Worm (Caenorhabditis elegans) whole organism, L2 larva: ENCODE results near the gene F44G4.6.

ENCODE experiments used
- C34F6.9 ChIP-seq: fragments of 150-350 bp; optimal IDR thresholded peaks from 2 replicates; lab custom pipeline; 2014; ENCODE audit warnings: missing biosample characterization, missing genetic modification characterization
- Y55F3AM.14 ChIP-seq: fragments of 200-800 bp; sonication (Bioruptor generic); optimal IDR thresholded peaks from 2 replicates; lab custom pipeline; 2018; ENCODE audit warnings: mild to moderate bottlenecking, missing genetic modification characterization, missing compliant biosample characterization
- ZK546.5 ChIP-seq: sonication (generic microtip); optimal IDR thresholded peaks from 2 replicates; lab custom pipeline; 2017; ENCODE audit warnings: missing biosample characterization, missing genetic modification characterization
- alr-1 ChIP-seq: fragments of 150-350 bp; optimal IDR thresholded peaks from 2 replicates; lab custom pipeline; 2014; ENCODE audit warnings: missing biosample characterization, missing genetic modification characterization
- aly-2 ChIP-seq: fragments of 150-350 bp; optimal IDR thresholded peaks from 2 replicates; lab custom pipeline; 2014; ENCODE audit warnings: missing biosample characterization, missing genetic modification characterization
- ama-1 ChIP-seq: fragments of 150-350 bp; optimal IDR thresholded peaks from 2 replicates; lab custom pipeline; 2018; ENCODE audit warnings: inconsistent platforms
- blmp-1 ChIP-seq: sonication (generic microtip); optimal IDR thresholded peaks from 2 replicates; lab custom pipeline; 2017; ENCODE audit warnings: missing genetic modification characterization, mild to moderate bottlenecking, missing compliant biosample characterization, antibody characterized with exemption, moderate library complexity; ENCODE audit not compliant: insufficient read depth
- ceh-16 ChIP-seq: fragments of 150-350 bp; optimal IDR thresholded peaks from 2 replicates; lab custom pipeline; 2014; ENCODE audit warnings: missing biosample characterization, missing genetic modification characterization
- crh-2 ChIP-seq: sonication (generic microtip); optimal IDR thresholded peaks from 2 replicates; lab custom pipeline; 2017; ENCODE audit warnings: missing biosample characterization, missing genetic modification characterization
- egl-27 ChIP-seq: sonication (generic microtip); optimal IDR thresholded peaks from 3 replicates; lab custom pipeline; 2017; ENCODE audit warnings: missing biosample characterization, missing genetic modification reagents, missing genetic modification characterization
- elt-1 ChIP-seq: fragments of 150-350 bp; optimal IDR thresholded peaks from 2 replicates; lab custom pipeline; 2014; ENCODE audit warnings: missing biosample characterization, missing genetic modification characterization
- elt-3 ChIP-seq: sonication (generic microtip); optimal IDR thresholded peaks from 2 replicates; lab custom pipeline; 2017; ENCODE audit warnings: missing biosample characterization, missing genetic modification characterization
- fos-1 ChIP-seq: fragments of 150-350 bp; optimal IDR thresholded peaks from 2 replicates; lab custom pipeline; 2014; ENCODE audit warnings: missing biosample characterization, missing genetic modification characterization
- gmeb-1 ChIP-seq: fragments of 150-350 bp; optimal IDR thresholded peaks from 2 replicates; lab custom pipeline; 2014; ENCODE audit warnings: missing biosample characterization, missing genetic modification characterization
- lin-11 ChIP-seq: fragments of 150-350 bp; sonication (generic microtip); optimal IDR thresholded peaks from 2 replicates; lab custom pipeline; 2014; ENCODE audit warnings: missing biosample characterization, missing genetic modification characterization, inconsistent platforms, mixed read lengths
- lin-13 ChIP-seq: fragments of 150-350 bp; optimal IDR thresholded peaks from 2 replicates; lab custom pipeline; 2014; ENCODE audit warnings: missing biosample characterization, missing genetic modification reagents, missing genetic modification characterization
- lin-39 ChIP-seq: fragments of 150-350 bp; optimal IDR thresholded peaks from 2 replicates; lab custom pipeline; 2014; ENCODE audit warnings: missing biosample characterization, missing genetic modification reagents, missing genetic modification characterization
- lsy-2 ChIP-seq, 2 experiments: fragments of 150-350 bp in 1 of 2; sonication (generic microtip) in 1 of 2; optimal IDR thresholded peaks; 2 replicates each; lab custom pipeline; 2014 to 2017; ENCODE audit warnings: missing biosample characterization in 2 of 2, missing genetic modification characterization in 2 of 2
- mab-5 ChIP-seq: fragments of 150-350 bp; optimal IDR thresholded peaks from 2 replicates; lab custom pipeline; 2014; ENCODE audit warnings: missing biosample characterization, missing genetic modification characterization
- mbf-1 ChIP-seq: sonication (generic microtip); optimal IDR thresholded peaks from 2 replicates; lab custom pipeline; 2017; ENCODE audit warnings: missing biosample characterization, missing genetic modification characterization
- mdl-1 ChIP-seq, 2 experiments: fragments of 150-350 bp in 1 of 2; sonication (generic microtip) in 1 of 2; optimal IDR thresholded peaks; 2 replicates each; lab custom pipeline; 2017; ENCODE audit warnings: missing biosample characterization in 2 of 2, missing genetic modification characterization in 2 of 2
- nhr-10 ChIP-seq: sonication (generic microtip); optimal IDR thresholded peaks from 2 replicates; lab custom pipeline; 2017; ENCODE audit warnings: missing biosample characterization, missing genetic modification characterization
- nhr-11 ChIP-seq: fragments of 150-350 bp; optimal IDR thresholded peaks from 2 replicates; lab custom pipeline; 2014; ENCODE audit warnings: missing biosample characterization, missing genetic modification characterization
- nhr-12 ChIP-seq: fragments of 150-350 bp; optimal IDR thresholded peaks from 2 replicates; lab custom pipeline; 2014; ENCODE audit warnings: missing biosample characterization, missing genetic modification characterization
- nhr-129 ChIP-seq: fragments of 150-350 bp; optimal IDR thresholded peaks from 2 replicates; lab custom pipeline; 2014; ENCODE audit warnings: missing biosample characterization, missing genetic modification characterization
- nhr-21 ChIP-seq: fragments of 150-350 bp; optimal IDR thresholded peaks from 2 replicates; lab custom pipeline; 2014; ENCODE audit warnings: missing biosample characterization, missing genetic modification characterization
- nhr-23 ChIP-seq: fragments of 150-350 bp; optimal IDR thresholded peaks from 2 replicates; lab custom pipeline; 2014; ENCODE audit warnings: missing biosample characterization, missing genetic modification reagents, missing genetic modification characterization
- nhr-6 ChIP-seq: fragments of 150-350 bp; optimal IDR thresholded peaks from 2 replicates; lab custom pipeline; 2014; ENCODE audit warnings: missing biosample characterization, missing genetic modification characterization
- nhr-77 ChIP-seq: fragments of 150-350 bp; optimal IDR thresholded peaks from 2 replicates; lab custom pipeline; 2014; ENCODE audit warnings: missing biosample characterization, missing genetic modification characterization
- peb-1 ChIP-seq: fragments of 150-350 bp; optimal IDR thresholded peaks from 2 replicates; lab custom pipeline; 2014; ENCODE audit warnings: missing biosample characterization, missing genetic modification characterization
- skn-1 ChIP-seq: sonication (generic microtip); optimal IDR thresholded peaks from 2 replicates; lab custom pipeline; 2017; ENCODE audit warnings: missing biosample characterization, missing genetic modification characterization
- sma-3 ChIP-seq: sonication (generic microtip); optimal IDR thresholded peaks from 2 replicates; lab custom pipeline; 2016; ENCODE audit warnings: missing genetic modification reagents, missing genetic modification characterization, missing compliant biosample characterization
- unc-55 ChIP-seq: fragments of 150-350 bp; sonication (generic microtip); optimal IDR thresholded peaks from 3 replicates; lab custom pipeline; 2014; ENCODE audit warnings: missing biosample characterization, missing genetic modification reagents, missing genetic modification characterization
- unc-62 ChIP-seq: fragments of 150-350 bp; optimal IDR thresholded peaks from 2 replicates; lab custom pipeline; 2014; ENCODE audit warnings: missing biosample characterization, missing genetic modification reagents, missing genetic modification characterization
- ztf-1 ChIP-seq: fragments of 200-800 bp; sonication (Bioruptor generic); conservative IDR thresholded peaks from 2 replicates; pipeline ENCODE4 v1.3.6; 2022; ENCODE audit warnings: missing genetic modification characterization, missing compliant biosample characterization
- ztf-11 ChIP-seq: sonication (generic microtip); optimal IDR thresholded peaks from 2 replicates; lab custom pipeline; 2017; ENCODE audit warnings: missing biosample characterization, missing genetic modification characterization
- ztf-4 ChIP-seq: fragments of 150-350 bp; optimal IDR thresholded peaks from 2 replicates; lab custom pipeline; 2014; ENCODE audit warnings: missing biosample characterization, missing genetic modification characterization

Gene F44G4.6

ce11 chrII:9001743-9002222 is at the start of gene F44G4.6:
TSS of gene F44G4.6 (minus strand) at chrII:9001793.
- TF ChIP-seq lin-39 (tag; lab: Kevin White, UChicago), result no peak
- no peak for TF ChIP-seq ama-1 (lab: Kevin White, UChicago)
- TF ChIP-seq mdl-1 (tag; optimal IDR thresholded peaks at IDR 0.05; lab: Kevin White, UChicago), result no peak
- TF ChIP-seq ztf-4 (tag; lab: Kevin White, UChicago), result no peak
- TF ChIP-seq C34F6.9, result no peak
- no peak for TF ChIP-seq lin-13 (GFP tag; lab: Kevin White, UChicago)
- no peak for TF ChIP-seq elt-1 (tag; lab: Kevin White, UChicago)
- no peak for TF ChIP-seq ceh-16 (tag; lab: Kevin White, UChicago)
- TF ChIP-seq mab-5 (tag; lab: Kevin White, UChicago), result no peak
- TF ChIP-seq Y55F3AM.14 (GFP tag; lab: Kevin White, UChicago), result no peak
- TF ChIP-seq mbf-1, result no peak
- TF ChIP-seq nhr-6 (tag; lab: Kevin White, UChicago), result no peak
- no peak for TF ChIP-seq lsy-2 (tag; optimal IDR thresholded peaks at IDR 0.05; lab: Kevin White, UChicago)
- no peak for TF ChIP-seq ztf-11 (tag; lab: Kevin White, UChicago)
- TF ChIP-seq peb-1 (tag; lab: Kevin White, UChicago), result no peak
- no peak for TF ChIP-seq egl-27
- TF ChIP-seq unc-55, result no peak
- TF ChIP-seq ZK546.5 (tag; lab: Kevin White, UChicago), result no peak
- no peak for TF ChIP-seq aly-2
- no peak for TF ChIP-seq nhr-23

ce11 chrII:9042059-9042458 is 40.5 kb upstream of the F44G4.6 start:
- TF ChIP-seq elt-3 (tag; lab: Kevin White, UChicago), result no peak
- peak; percentile 71 for TF ChIP-seq fos-1 (tag; lab: Kevin White, UChicago)

ce11 chrII:9041306-9041705 is 39.7 kb upstream of the F44G4.6 start, which contains the start of gene F37B12.3:
TSS of gene F37B12.3 (minus strand) at chrII:9041406.
- TF ChIP-seq lin-13 (GFP tag; lab: Kevin White, UChicago), result no peak
- TF ChIP-seq lsy-2 (tag; optimal IDR thresholded peaks at IDR 0.05; lab: Kevin White, UChicago), result no peak
- no peak for TF ChIP-seq sma-3 (GFP tag; lab: Kevin White, UChicago)
- no peak for TF ChIP-seq mab-5 (tag; lab: Kevin White, UChicago)
- TF ChIP-seq, all 48 proteins: peak for 0

ce11 chrII:9038736-9039135 is 37.1 kb upstream of the F44G4.6 start:
- TF ChIP-seq skn-1 (tag; lab: Kevin White, UChicago), result peak; percentile 94
- TF ChIP-seq ama-1 (lab: Kevin White, UChicago), result no peak
- no peak for TF ChIP-seq lin-39 (tag; lab: Kevin White, UChicago)
- TF ChIP-seq fos-1 (tag; lab: Kevin White, UChicago), result peak; percentile 15
- TF ChIP-seq ZK546.5 (tag; lab: Kevin White, UChicago), result no peak
- no peak for TF ChIP-seq crh-2 (tag; lab: Kevin White, UChicago)
- no peak for TF ChIP-seq ztf-1 (GFP tag; lab: Robert Waterston, UW)
- no peak for TF ChIP-seq nhr-12 (tag; lab: Kevin White, UChicago)
- TF ChIP-seq ztf-4 (tag; lab: Kevin White, UChicago), result no peak
- TF ChIP-seq alr-1 (tag; lab: Kevin White, UChicago), result no peak

- TF ChIP-seq nhr-21 (tag; lab: Kevin White, UChicago), result no peak
- no peak for TF ChIP-seq gmeb-1 (tag; lab: Kevin White, UChicago)
- TF ChIP-seq lin-13 (GFP tag; lab: Kevin White, UChicago), result no peak
- TF ChIP-seq nhr-10 (tag; lab: Kevin White, UChicago), result no peak
- no peak for TF ChIP-seq C34F6.9
- no peak for TF ChIP-seq nhr-77 (tag; lab: Kevin White, UChicago)
- TF ChIP-seq nhr-11, result no peak
- no peak for TF ChIP-seq ZK546.5 (tag; lab: Kevin White, UChicago)
- TF ChIP-seq aly-2, result no peak
- no peak for TF ChIP-seq blmp-1 (tag; lab: Kevin White, UChicago)
- no peak for TF ChIP-seq unc-55
- TF ChIP-seq unc-62, result no peak
- no peak for TF ChIP-seq lin-11 (tag; lab: Kevin White, UChicago)
- TF ChIP-seq peb-1 (tag; lab: Kevin White, UChicago), result no peak
- no peak for TF ChIP-seq lsy-2 (tag; optimal IDR thresholded peaks at IDR 0.05; lab: Kevin White, UChicago)
- no peak for TF ChIP-seq nhr-129 (tag; lab: Kevin White, UChicago)
- no peak for TF ChIP-seq elt-3 (tag; lab: Kevin White, UChicago)
- TF ChIP-seq mdl-1 (tag; optimal IDR thresholded peaks at IDR 0.05; lab: Kevin White, UChicago), result no peak
Observed at ce11 chrII:9038201-9038600, 36.6 kb upstream of the F44G4.6 start, which contains the start of gene gcs-1. TSS of gene gcs-1 (minus strand) at chrII:9038301.
